Worm (Caenorhabditis elegans): ENCODE results near the gene F45E10.2.

ce11 chrII:11101171-11101570 is 46.0 kb upstream of the F45E10.2 start:
- TF ChIP-seq him-1 (tag; optimal IDR thresholded peaks at IDR 0.05) (no peak), W03F9.2 (tag; optimal IDR thresholded peaks at IDR 0.05) (no peak)

Measured in whole organism, L4/young adult.